Fruit fly (Drosophila melanogaster) whole organism, embryonic: ENCODE data around the gene Fdx1.

Source experiments
- Blimp-1 ChIP-seq: fragments of 200-800 bp; sonication (Bioruptor generic); optimal IDR thresholded peaks from 3 replicates; lab custom pipeline; 2018; ENCODE audit warnings: missing biosample characterization, missing genetic modification characterization, mild to moderate bottlenecking, moderate library complexity, missing genetic modification reagents
- Bteb2 ChIP-seq: fragments of 200-800 bp; sonication (Bioruptor generic); optimal IDR thresholded peaks from 2 replicates; lab custom pipeline; 2016; ENCODE audit warnings: missing biosample characterization, missing genetic modification characterization
- CG10431 ChIP-seq: fragments of 200-800 bp; sonication (Bioruptor generic); optimal IDR thresholded peaks from 3 replicates; lab custom pipeline; 2018; ENCODE audit warnings: missing biosample characterization, mild to moderate bottlenecking, missing genetic modification characterization
- CG10654 ChIP-seq: fragments of 200-800 bp; sonication (Bioruptor generic); optimal IDR thresholded peaks from 2 replicates; lab custom pipeline; 2016; ENCODE audit warnings: missing biosample characterization, missing genetic modification characterization
- CG10979 ChIP-seq: fragments of 200-800 bp; sonication (Bioruptor generic); optimal IDR thresholded peaks from 2 replicates; lab custom pipeline; 2018; ENCODE audit warnings: missing biosample characterization, mild to moderate bottlenecking, missing genetic modification characterization, moderate library complexity
- CG1233 ChIP-seq: fragments of 200-800 bp; sonication (Bioruptor generic); optimal IDR thresholded peaks from 4 replicates; lab custom pipeline; 2018; ENCODE audit warnings: missing biosample characterization, mild to moderate bottlenecking, missing genetic modification characterization
- CG14014 ChIP-seq: fragments of 200-800 bp; sonication (Bioruptor generic); IDR thresholded peaks from 2 replicates; pipeline ENCODE4 v1.3.6; 2022; ENCODE audit warnings: missing biosample characterization, missing genetic modification characterization
- CG15514 ChIP-seq: fragments of 200-800 bp; sonication (Bioruptor generic); optimal IDR thresholded peaks from 3 replicates; lab custom pipeline; 2017; ENCODE audit warnings: missing biosample characterization, missing genetic modification characterization, mild to moderate bottlenecking, moderate library complexity, missing genetic modification reagents
- CG1792 ChIP-seq: fragments of 200-800 bp; sonication (Bioruptor generic); optimal IDR thresholded peaks from 2 replicates; lab custom pipeline; 2016; ENCODE audit warnings: missing biosample characterization, missing genetic modification characterization
- CG18262 ChIP-seq: fragments of 200-800 bp; optimal IDR thresholded peaks from 3 replicates; lab custom pipeline; 2019; ENCODE audit warnings: missing biosample characterization, mild to moderate bottlenecking, missing genetic modification characterization, moderate library complexity
- CG31388 ChIP-seq: fragments of 200-800 bp; sonication (Bioruptor generic); optimal IDR thresholded peaks from 2 replicates; lab custom pipeline; 2016; ENCODE audit warnings: missing biosample characterization, missing genetic modification characterization
- CG32532 ChIP-seq: fragments of 200-800 bp; sonication (Bioruptor generic); IDR thresholded peaks from 2 replicates; pipeline ENCODE4 v1.3.6; 2022; ENCODE audit warnings: missing biosample characterization, missing genetic modification characterization
- CG4617 ChIP-seq: fragments of 200-800 bp; sonication (Bioruptor generic); optimal IDR thresholded peaks from 3 replicates; lab custom pipeline; 2016; ENCODE audit warnings: missing biosample characterization, missing genetic modification characterization, borderline replicate concordance
- CG6791 ChIP-seq: fragments of 200-800 bp; sonication (Bioruptor generic); IDR thresholded peaks from 3 replicates; pipeline ENCODE4 v1.3.6; 2022; ENCODE audit warnings: missing biosample characterization, missing genetic modification characterization; ENCODE audit not compliant: partially characterized antibody
- CG7357 ChIP-seq: fragments of 200-800 bp; sonication (Bioruptor generic); IDR thresholded peaks from 3 replicates; pipeline ENCODE4 v1.3.6; 2022; ENCODE audit warnings: missing biosample characterization, missing genetic modification characterization
- CG7556 ChIP-seq: fragments of 200-800 bp; sonication (Bioruptor generic); optimal IDR thresholded peaks from 2 replicates; lab custom pipeline; 2017; ENCODE audit warnings: missing biosample characterization, mild to moderate bottlenecking, missing genetic modification characterization
- CG8290 ChIP-seq, 3 experiments: fragments of 200-800 bp; sonication (Bioruptor generic); optimal IDR thresholded peaks; 2 replicates each; lab custom pipeline; 2016 to 2019; ENCODE audit warnings: missing biosample characterization in 3 of 3, missing genetic modification characterization in 3 of 3, mild to moderate bottlenecking in 2 of 3, moderate library complexity in 1 of 3
- CG8478 ChIP-seq: fragments of >200 bp; optimal IDR thresholded peaks from 2 replicates; lab custom pipeline; 2018
- CG9797 ChIP-seq: fragments of 200-800 bp; sonication (Bioruptor generic); optimal IDR thresholded peaks from 3 replicates; lab custom pipeline; 2018; ENCODE audit warnings: missing biosample characterization, mild to moderate bottlenecking, missing genetic modification characterization
- CkIIα-i1 ChIP-seq: fragments of 200-800 bp; sonication (Bioruptor generic); IDR thresholded peaks from 2 replicates; pipeline ENCODE4 v1.3.6; 2022; ENCODE audit warnings: missing biosample characterization, missing genetic modification characterization
- CrebB ChIP-seq: fragments of 200-800 bp; sonication (Bioruptor generic); optimal IDR thresholded peaks from 3 replicates; lab custom pipeline; 2018; ENCODE audit warnings: missing biosample characterization, mild to moderate bottlenecking, missing genetic modification characterization
- Dek ChIP-seq: fragments of 200-800 bp; sonication (Bioruptor generic); optimal IDR thresholded peaks from 3 replicates; lab custom pipeline; 2019; ENCODE audit warnings: missing biosample characterization, mild to moderate bottlenecking, missing genetic modification characterization, moderate library complexity
- HmgD ChIP-seq: fragments of 200-800 bp; sonication (Bioruptor generic); optimal IDR thresholded peaks from 3 replicates; lab custom pipeline; 2016; ENCODE audit warnings: missing biosample characterization, missing genetic modification characterization
- HmgZ ChIP-seq: fragments of 200-800 bp; sonication (Bioruptor generic); optimal IDR thresholded peaks from 2 replicates; lab custom pipeline; 2018; ENCODE audit warnings: missing biosample characterization, mild to moderate bottlenecking, missing genetic modification characterization
- Hr78 ChIP-seq, 2 experiments: fragments of 200-800 bp in 1 of 2; fragments of >200 bp in 1 of 2; sonication (Bioruptor generic) in 1 of 2; optimal IDR thresholded peaks; 2 replicates each; lab custom pipeline; 2017 to 2019; ENCODE audit warnings: missing biosample characterization in 2 of 2, missing genetic modification characterization in 2 of 2, mild to moderate bottlenecking in 1 of 2, moderate library complexity in 1 of 2
- Jarid2 ChIP-seq: fragments of 200-800 bp; sonication (Bioruptor generic); optimal IDR thresholded peaks from 3 replicates; lab custom pipeline; 2017; ENCODE audit warnings: mild to moderate bottlenecking, missing biosample characterization, missing genetic modification reagents, missing genetic modification characterization
- Lpt ChIP-seq: fragments of >200 bp; optimal IDR thresholded peaks from 2 replicates; lab custom pipeline; 2018; ENCODE audit warnings: missing biosample characterization, missing genetic modification characterization
- Tbp ChIP-seq: fragments of >200 bp; optimal IDR thresholded peaks from 2 replicates; lab custom pipeline; 2018; ENCODE audit warnings: missing biosample characterization, missing genetic modification characterization
- ac ChIP-seq: fragments of 200-800 bp; sonication (Bioruptor generic); optimal IDR thresholded peaks from 3 replicates; lab custom pipeline; 2017; ENCODE audit warnings: missing biosample characterization, mild to moderate bottlenecking, missing genetic modification characterization
- caup ChIP-seq: fragments of 200-800 bp; sonication (Bioruptor generic); optimal IDR thresholded peaks from 3 replicates; lab custom pipeline; 2017; ENCODE audit warnings: missing biosample characterization, mild to moderate bottlenecking, missing genetic modification characterization, moderate library complexity; ENCODE audit not compliant: severe bottlenecking
- chn ChIP-seq: fragments of 200-800 bp; sonication (Bioruptor generic); optimal IDR thresholded peaks from 2 replicates; lab custom pipeline; 2016; ENCODE audit warnings: missing biosample characterization, missing genetic modification characterization
- da ChIP-seq: fragments of 200-800 bp; sonication (Bioruptor generic); optimal IDR thresholded peaks from 2 replicates; lab custom pipeline; 2016; ENCODE audit warnings: missing biosample characterization, missing genetic modification characterization
- danr ChIP-seq: fragments of 200-800 bp; sonication (Bioruptor generic); IDR thresholded peaks from 2 replicates; pipeline ENCODE4 v1.3.6; 2022; ENCODE audit warnings: missing biosample characterization, missing genetic modification characterization
- fd102C ChIP-seq: fragments of 200-800 bp; sonication (Bioruptor generic); optimal IDR thresholded peaks from 2 replicates; lab custom pipeline; 2018; ENCODE audit warnings: missing biosample characterization, mild to moderate bottlenecking, missing genetic modification characterization, moderate library complexity
- ftz-f1 ChIP-seq: fragments of 200-800 bp; sonication (Bioruptor generic); optimal IDR thresholded peaks from 2 replicates; lab custom pipeline; 2016; ENCODE audit warnings: missing biosample characterization, missing genetic modification characterization
- gt ChIP-seq: fragments of 200-800 bp; sonication (Bioruptor generic); IDR thresholded peaks from 2 replicates; pipeline ENCODE4 v1.3.6; 2022; ENCODE audit warnings: missing biosample characterization, missing genetic modification characterization
- her ChIP-seq: fragments of 200-800 bp; sonication (Bioruptor generic); optimal IDR thresholded peaks from 2 replicates; lab custom pipeline; 2016; ENCODE audit warnings: missing biosample characterization, missing genetic modification characterization
- insv ChIP-seq, 2 experiments: fragments of 200-800 bp; sonication (Bioruptor generic); optimal IDR thresholded peaks; 3 replicates each; lab custom pipeline; 2016 to 2018; ENCODE audit warnings: missing biosample characterization in 2 of 2, missing genetic modification characterization in 2 of 2
- jing ChIP-seq: fragments of 200-800 bp; sonication (Bioruptor generic); optimal IDR thresholded peaks from 2 replicates; lab custom pipeline; 2018; ENCODE audit warnings: missing biosample characterization, mild to moderate bottlenecking, missing genetic modification characterization
- klu ChIP-seq: fragments of 200-800 bp; sonication (Bioruptor generic); IDR thresholded peaks from 2 replicates; pipeline ENCODE4 v1.3.6; 2022; ENCODE audit warnings: missing biosample characterization, missing genetic modification characterization
- luna ChIP-seq: fragments of 200-800 bp; sonication (Bioruptor generic); optimal IDR thresholded peaks from 2 replicates; lab custom pipeline; 2016; ENCODE audit warnings: missing biosample characterization, missing genetic modification characterization
- maf-S ChIP-seq: fragments of 200-800 bp; sonication (Bioruptor generic); optimal IDR thresholded peaks from 2 replicates; lab custom pipeline; 2016; ENCODE audit warnings: missing biosample characterization, missing genetic modification characterization
- nerfin-1 ChIP-seq: fragments of 200-800 bp; sonication (Bioruptor generic); optimal IDR thresholded peaks from 3 replicates; lab custom pipeline; 2019; ENCODE audit warnings: missing biosample characterization, mild to moderate bottlenecking, missing genetic modification characterization, moderate library complexity
- pros ChIP-seq: fragments of 200-800 bp; sonication (Bioruptor generic); optimal IDR thresholded peaks from 3 replicates; lab custom pipeline; 2019; ENCODE audit warnings: missing biosample characterization, mild to moderate bottlenecking, missing genetic modification characterization, moderate library complexity
- sima ChIP-seq: fragments of 200-800 bp; sonication (Bioruptor generic); optimal IDR thresholded peaks from 2 replicates; lab custom pipeline; 2016; ENCODE audit warnings: missing biosample characterization, missing genetic modification characterization
- sob ChIP-seq: fragments of 200-800 bp; sonication (Bioruptor generic); IDR thresholded peaks from 2 replicates; pipeline ENCODE4 v1.3.6; 2022; ENCODE audit warnings: missing biosample characterization, missing genetic modification characterization
- tll ChIP-seq, 2 experiments: fragments of 200-800 bp in 1 of 2; fragments of >200 bp in 1 of 2; sonication (Bioruptor generic) in 1 of 2; optimal IDR thresholded peaks; 2 replicates each; lab custom pipeline; 2017 to 2019; ENCODE audit warnings: missing biosample characterization in 2 of 2, missing genetic modification characterization in 2 of 2, mild to moderate bottlenecking in 1 of 2, moderate library complexity in 1 of 2
- trem ChIP-seq: fragments of 200-800 bp; optimal IDR thresholded peaks from 3 replicates; lab custom pipeline; 2019; ENCODE audit warnings: missing biosample characterization, mild to moderate bottlenecking, missing genetic modification characterization, moderate library complexity
- wor ChIP-seq: fragments of 200-800 bp; sonication (Bioruptor generic); IDR thresholded peaks from 2 replicates; pipeline ENCODE4 v1.3.6; 2022; ENCODE audit warnings: missing biosample characterization, missing genetic modification characterization
- yki ChIP-seq: fragments of >200 bp; optimal IDR thresholded peaks from 3 replicates; lab custom pipeline; 2018

Gene Fdx1

DNA sequence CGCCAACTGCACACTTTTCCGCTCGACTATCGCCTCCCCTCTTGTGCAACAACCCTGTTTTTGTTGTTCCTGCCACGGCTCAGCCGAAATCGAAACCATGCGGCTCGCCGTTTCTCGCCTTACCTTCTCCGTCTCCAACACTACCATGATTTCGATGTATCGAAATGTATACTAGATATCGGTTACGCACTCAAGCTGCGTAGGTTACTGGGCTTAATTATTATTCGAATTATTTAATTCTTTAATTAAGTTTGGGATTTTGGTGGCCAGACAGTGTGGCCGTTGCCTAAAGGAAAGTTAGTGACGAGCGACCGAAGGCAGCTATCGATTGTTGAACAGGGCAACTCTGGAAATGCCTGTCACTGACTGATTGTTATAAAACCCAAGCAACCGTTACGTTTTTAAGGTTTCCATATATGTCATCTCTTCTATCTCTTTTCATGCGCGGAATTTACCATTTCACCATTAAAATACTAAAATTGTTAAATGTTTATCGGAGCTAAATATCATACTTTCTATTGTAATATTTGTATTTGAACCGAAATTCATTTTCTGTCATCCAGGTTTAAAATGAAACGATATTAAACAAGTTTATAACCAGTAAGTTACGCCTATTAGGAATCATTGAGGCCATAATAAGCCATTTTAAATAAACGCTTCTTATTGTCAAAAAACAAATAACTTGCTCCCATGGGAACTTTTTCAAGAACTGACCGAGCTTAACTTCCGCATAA is 31.3 kb upstream of the Fdx1 start, which contains the start of gene eIF4E1 (continued):
- TF ChIP-seq CG1792 (GFP tag; lab: Kevin White, UChicago) (peak; percentile 28), CG18262 (tag; lab: Kevin White, UChicago) (peak; percentile 0), CG1233 (peak; percentile 1), fd102C (GFP tag; lab: Kevin White, UChicago) (no peak), nerfin-1 (tag; lab: Kevin White, UChicago) (no peak), yki (lab: Kevin White, UChicago) (no peak), Hr78 (GFP tag; optimal IDR thresholded peaks at IDR 0.05; lab: Kevin White, UChicago) (no peak), chn (GFP tag; lab: Kevin White, UChicago) (no peak), HmgZ (tag; lab: Kevin White, UChicago) (peak; percentile 42), her (peak; percentile 5), HmgD (GFP tag; lab: Kevin White, UChicago) (peak; percentile 55), insv (GFP tag; optimal IDR thresholded peaks at IDR 0.05; lab: Kevin White, UChicago) (no peak), CG6791 (peak; percentile 73), pros (GFP tag; lab: Kevin White, UChicago) (no peak), CG31388 (GFP tag; lab: Kevin White, UChicago) (no peak), CrebB (no peak), Bteb2 (GFP tag; lab: Kevin White, UChicago) (no peak), CG10979 (tag; lab: Kevin White, UChicago) (no peak), CG8290 (GFP tag; optimal IDR thresholded peaks at IDR 0.05; lab: Kevin White, UChicago) (peak; percentile 30), CG8290 (tag; optimal IDR thresholded peaks at IDR 0.05; lab: Kevin White, UChicago) (peak in 1 of 2 experiments; percentile 55), Lpt (GFP tag; lab: Kevin White, UChicago) (no peak), danr (GFP tag; lab: Robert Waterston, UW) (no peak), CG32532 (no peak), Jarid2 (GFP tag; lab: Kevin White, UChicago) (no peak), maf-S (peak; percentile 2), trem (peak; percentile 57), wor (GFP tag; lab: Robert Waterston, UW) (no peak), CG8478 (lab: Kevin White, UChicago) (peak; percentile 86), gt (GFP tag; lab: Robert Waterston, UW) (no peak), jing (GFP tag; lab: Kevin White, UChicago) (no peak), sima (GFP tag; lab: Kevin White, UChicago) (no peak), klu (GFP tag; lab: Robert Waterston, UW) (0 out of 2 replicates have a peak, but pooled peaks have one; percentile 14), CG7357 (GFP tag; lab: Robert Waterston, UW) (no peak), CG10431 (GFP tag; lab: Kevin White, UChicago) (no peak), Tbp (GFP tag; lab: Kevin White, UChicago) (no peak), CG14014 (GFP tag; lab: Robert Waterston, UW) (no peak), CG4617 (GFP tag; lab: Kevin White, UChicago) (peak; percentile 88), CG10654 (GFP tag; lab: Kevin White, UChicago) (no peak), sob (GFP tag; lab: Robert Waterston, UW) (peak; percentile 41), CG7556 (GFP tag; lab: Kevin White, UChicago) (no peak), ftz-f1 (peak; percentile 40), CG9797 (GFP tag; lab: Kevin White, UChicago) (peak; percentile 91), da (GFP tag; lab: Kevin White, UChicago) (no peak), caup (GFP tag; lab: Kevin White, UChicago) (no peak), Blimp-1 (no peak), tll (GFP tag; optimal IDR thresholded peaks at IDR 0.05; lab: Kevin White, UChicago) (peak; percentile 20 to 54), CG15514 (GFP tag; lab: Kevin White, UChicago) (peak; percentile 68), Dek (tag; lab: Kevin White, UChicago) (peak; percentile 1), ac (GFP tag; lab: Kevin White, UChicago) (no peak), CkIIα-i1 (GFP tag; lab: Robert Waterston, UW) (no peak), luna (GFP tag; lab: Kevin White, UChicago) (no peak)
